Worm (Caenorhabditis elegans): Measurements from ENCODE around the gene Y32F6A.5.

DNA sequence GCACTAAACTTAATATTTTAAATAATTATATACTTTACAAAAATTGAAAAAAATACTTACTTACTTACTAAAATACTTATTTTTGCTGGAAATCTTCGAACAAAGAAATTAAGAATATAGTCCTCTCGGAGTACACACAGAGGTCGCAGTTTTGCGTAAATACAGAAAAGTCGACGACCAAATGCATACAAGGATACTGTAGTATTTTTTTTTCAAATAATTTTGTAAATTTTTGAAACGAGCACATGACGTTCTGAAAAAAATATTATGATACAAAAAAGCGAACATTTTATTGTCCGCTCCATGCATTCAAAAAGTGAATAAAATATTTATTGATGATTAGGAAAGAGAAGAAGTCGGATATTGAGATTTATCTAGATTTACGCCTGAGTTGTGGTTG, 27.2 kb downstream of the Y32F6A.5 start, which contains the start of gene apc-10:
- TF ChIP-seq F13C5.2 (tag; optimal IDR thresholded peaks at IDR 0.05) (no peak), hmg-4 (GFP tag; optimal IDR thresholded peaks at IDR 0.05) (no peak), flt-1 (GFP tag; IDR thresholded peaks at IDR 0.05) (no peak)

Measured in whole organism, early embryonic.